Worm (Caenorhabditis elegans) whole organism, L2 larva: ENCODE results near the gene T13H5.1.

Source experiments
- ceh-16 ChIP-seq: fragments of 150-350 bp; optimal IDR thresholded peaks from 2 replicates; lab custom pipeline; 2014; ENCODE audit warnings: missing biosample characterization, missing genetic modification characterization
- elt-1 ChIP-seq: fragments of 150-350 bp; optimal IDR thresholded peaks from 2 replicates; lab custom pipeline; 2014; ENCODE audit warnings: missing biosample characterization, missing genetic modification characterization
- fos-1 ChIP-seq: fragments of 150-350 bp; optimal IDR thresholded peaks from 2 replicates; lab custom pipeline; 2014; ENCODE audit warnings: missing biosample characterization, missing genetic modification characterization
- lin-13 ChIP-seq: fragments of 150-350 bp; optimal IDR thresholded peaks from 2 replicates; lab custom pipeline; 2014; ENCODE audit warnings: missing biosample characterization, missing genetic modification reagents, missing genetic modification characterization
- lin-39 ChIP-seq: fragments of 150-350 bp; optimal IDR thresholded peaks from 2 replicates; lab custom pipeline; 2014; ENCODE audit warnings: missing biosample characterization, missing genetic modification reagents, missing genetic modification characterization
- mbf-1 ChIP-seq: sonication (generic microtip); optimal IDR thresholded peaks from 2 replicates; lab custom pipeline; 2017; ENCODE audit warnings: missing biosample characterization, missing genetic modification characterization
- skn-1 ChIP-seq: sonication (generic microtip); optimal IDR thresholded peaks from 2 replicates; lab custom pipeline; 2017; ENCODE audit warnings: missing biosample characterization, missing genetic modification characterization
- unc-39 ChIP-seq: fragments of 150-350 bp; optimal IDR thresholded peaks from 2 replicates; lab custom pipeline; 2014; ENCODE audit warnings: missing biosample characterization, missing genetic modification characterization
- unc-55 ChIP-seq: fragments of 150-350 bp; sonication (generic microtip); optimal IDR thresholded peaks from 3 replicates; lab custom pipeline; 2014; ENCODE audit warnings: missing biosample characterization, missing genetic modification reagents, missing genetic modification characterization
- unc-62 ChIP-seq: fragments of 150-350 bp; optimal IDR thresholded peaks from 2 replicates; lab custom pipeline; 2014; ENCODE audit warnings: missing biosample characterization, missing genetic modification reagents, missing genetic modification characterization
- ztf-11 ChIP-seq: sonication (generic microtip); optimal IDR thresholded peaks from 2 replicates; lab custom pipeline; 2017; ENCODE audit warnings: missing biosample characterization, missing genetic modification characterization

- TF ChIP-seq ztf-11 (tag; lab: Kevin White, UChicago) (no peak), unc-39 (tag; lab: Kevin White, UChicago) (no peak), lin-39 (tag; lab: Kevin White, UChicago) (no peak), ceh-16 (tag; lab: Kevin White, UChicago) (no peak), unc-55 (GFP tag; lab: Kevin White, UChicago) (no peak), skn-1 (tag; lab: Kevin White, UChicago) (no peak), mbf-1 (tag; lab: Kevin White, UChicago) (no peak), fos-1 (tag; lab: Kevin White, UChicago) (peak; percentile 73), elt-1 (tag; lab: Kevin White, UChicago) (no peak), lin-13 (GFP tag; lab: Kevin White, UChicago) (no peak), unc-62 (GFP tag; lab: Kevin White, UChicago) (no peak)
Measured at ce11 chrII:8485603-8486002, 23.3 kb downstream of the T13H5.1 start, which contains the start of gene gbh-2.
